Worm (Caenorhabditis elegans): ENCODE measurements around the gene zip-10.

ce11 chrV:11620081-11620480, 30.5 kb downstream of the zip-10 start:
- TF ChIP-seq lin-13 (GFP tag; optimal IDR thresholded peaks at IDR 0.05): no peak
- TF ChIP-seq alr-1 (tag; optimal IDR thresholded peaks at IDR 0.05): no peak
- no peak for TF ChIP-seq ama-1 (optimal IDR thresholded peaks at IDR 0.05)
- TF ChIP-seq zag-1 (tag; optimal IDR thresholded peaks at IDR 0.05): no peak
- no peak for TF ChIP-seq dmd-4 (tag; optimal IDR thresholded peaks at IDR 0.05)
- TF ChIP-seq snpc-4 (tag; optimal IDR thresholded peaks at IDR 0.05): no peak
- TF ChIP-seq gmeb-1 (tag; optimal IDR thresholded peaks at IDR 0.05): no peak
- no peak for TF ChIP-seq ceh-82 (tag; optimal IDR thresholded peaks at IDR 0.05)
- no peak for TF ChIP-seq nhr-237 (tag; optimal IDR thresholded peaks at IDR 0.05)
- TF ChIP-seq nhr-25 (tag; optimal IDR thresholded peaks at IDR 0.05): no peak
- TF ChIP-seq R02D3.7 (tag; optimal IDR thresholded peaks at IDR 0.05): no peak

All from whole organism, L2 larva.